Fruit fly (Drosophila melanogaster): ENCODE results near the gene Pde1c.

Gene Pde1c

DNA sequence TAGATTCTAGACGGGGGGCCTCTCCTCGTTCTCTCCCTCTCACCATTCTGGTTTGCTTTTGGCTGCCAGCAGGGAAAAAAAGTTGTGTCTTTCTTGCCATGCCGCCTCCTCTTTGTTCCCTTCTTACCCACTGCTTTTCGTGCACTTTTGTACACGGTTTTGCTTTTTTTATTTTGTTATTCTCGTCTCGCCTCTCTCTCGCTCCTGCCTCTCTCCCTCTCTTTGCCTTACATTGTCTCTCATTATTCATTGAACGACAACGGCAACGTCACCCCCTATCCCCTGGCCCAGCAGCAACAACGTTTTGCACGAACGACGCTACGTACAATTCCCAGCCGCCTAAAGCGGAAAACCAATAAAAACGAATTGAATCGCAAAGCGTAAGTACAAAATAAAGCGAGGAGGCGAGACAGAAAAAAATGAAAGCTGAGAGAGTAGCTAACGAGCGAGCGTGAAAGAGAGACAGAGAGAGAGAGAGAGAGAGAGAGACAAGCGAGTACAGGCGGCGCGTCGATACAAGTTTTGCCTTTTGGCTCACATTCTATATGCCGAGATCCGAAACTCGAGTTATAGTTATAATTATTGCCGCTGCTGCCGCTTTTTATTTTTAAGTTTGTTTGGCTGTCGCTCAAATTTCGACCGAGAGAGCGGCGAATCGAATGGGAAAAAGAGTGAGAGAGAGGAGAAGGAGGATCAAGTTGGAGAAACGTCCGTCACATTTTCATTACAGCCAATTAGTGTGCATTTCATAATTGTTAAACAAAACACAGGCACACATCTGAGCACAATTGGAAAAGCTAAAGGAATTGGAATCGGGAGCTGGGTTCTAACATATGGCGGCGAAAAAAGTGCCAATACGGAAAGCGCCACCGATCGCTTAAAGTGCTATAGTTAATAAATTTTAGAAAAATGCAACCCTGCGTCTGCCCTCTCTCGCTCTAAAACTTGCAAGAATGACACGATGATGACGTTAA lies 121.4 kb downstream of the Pde1c start (continued):
- TF ChIP-seq sob (GFP tag; IDR thresholded peaks at IDR 0.05) (peak; percentile 30; the same call in 1 of the 2 replicates), Dip3 (GFP tag; optimal IDR thresholded peaks at IDR 0.05) (peak; percentile 9), ERR (GFP tag; optimal IDR thresholded peaks at IDR 0.05) (peak; percentile 15), pan (optimal IDR thresholded peaks at IDR 0.05) (no peak), pan (GFP tag; optimal IDR thresholded peaks at IDR 0.05 in 1 of 2, IDR thresholded peaks at IDR 0.05 in 1 of 2) (no peak), CG17385 (GFP tag; optimal IDR thresholded peaks at IDR 0.05) (peak; percentile 35), cg (GFP tag; optimal IDR thresholded peaks at IDR 0.05) (no peak), CG42726 (GFP tag; IDR thresholded peaks at IDR 0.05; ENCODE audit: partially characterized antibody) (0 out of 2 replicates have a peak, but pooled peaks have one; percentile 44), Dfd (GFP tag; optimal IDR thresholded peaks at IDR 0.05) (no peak), CG9797 (GFP tag; optimal IDR thresholded peaks at IDR 0.05) (no peak), CG9876 (GFP tag; optimal IDR thresholded peaks at IDR 0.05) (no peak), CG9932 (GFP tag; IDR thresholded peaks at IDR 0.05) (no peak), toy (GFP tag; IDR thresholded peaks at IDR 0.05) (no peak), ken (GFP tag; IDR thresholded peaks at IDR 0.05) (no peak), CG15269 (tag; optimal IDR thresholded peaks at IDR 0.05) (no peak), CG1792 (GFP tag; optimal IDR thresholded peaks at IDR 0.05) (no peak), Ada2b (GFP tag; IDR thresholded peaks at IDR 0.05) (no peak), ash1 (GFP tag; optimal IDR thresholded peaks at IDR 0.05) (no peak), CG10543 (GFP tag; optimal IDR thresholded peaks at IDR 0.05) (peak; percentile 79), cato (GFP tag; optimal IDR thresholded peaks at IDR 0.05; ENCODE audit: borderline replicate concordance) (no peak), slou (GFP tag; optimal IDR thresholded peaks at IDR 0.05) (no peak), gro (GFP tag; optimal IDR thresholded peaks at IDR 0.05) (peak; percentile 73), CrebB (tag; optimal IDR thresholded peaks at IDR 0.05) (no peak), CG4328 (GFP tag; optimal IDR thresholded peaks at IDR 0.05) (no peak), D (optimal IDR thresholded peaks at IDR 0.05) (no peak), D (GFP tag; optimal IDR thresholded peaks at IDR 0.05) (no peak), CG14710 (tag; optimal IDR thresholded peaks at IDR 0.05) (no peak), Doc3 (GFP tag; IDR thresholded peaks at IDR 0.05; ENCODE audit: partially characterized antibody) (peak; percentile 51; the same call in 1 of the 3 replicates), NfI (GFP tag; optimal IDR thresholded peaks at IDR 0.05) (no peak), fru (optimal IDR thresholded peaks at IDR 0.05) (no peak), HLH54F (GFP tag; optimal IDR thresholded peaks at IDR 0.05) (no peak), CG6254 (GFP tag; optimal IDR thresholded peaks at IDR 0.05) (peak; percentile 57), stwl (tag; optimal IDR thresholded peaks at IDR 0.05) (no peak), Elba2 (GFP tag; optimal IDR thresholded peaks at IDR 0.05) (peak; percentile 76), CG11696 (GFP tag; IDR thresholded peaks at IDR 0.05) (no peak), Ssrp (tag; optimal IDR thresholded peaks at IDR 0.05) (peak; percentile 18), CG8765 (GFP tag; IDR thresholded peaks at IDR 0.05) (no peak), p53 (GFP tag; optimal IDR thresholded peaks at IDR 0.05) (no peak), lov (optimal IDR thresholded peaks at IDR 0.05) (no peak), lov (GFP tag; IDR thresholded peaks at IDR 0.05) (no peak), B-H1 (GFP tag; IDR thresholded peaks at IDR 0.05) (no peak), Nf-YB (GFP tag; optimal IDR thresholded peaks at IDR 0.05) (peak; percentile 89), rib (GFP tag; IDR thresholded peaks at IDR 0.05) (peak; percentile 74; the same call in 1 of the 2 replicates), ftz-f1 (GFP tag; optimal IDR thresholded peaks at IDR 0.05) (peak; percentile 55), CG3407 (GFP tag; optimal IDR thresholded peaks at IDR 0.05) (no peak), CG12104 (GFP tag; optimal IDR thresholded peaks at IDR 0.05) (no peak), Usf (GFP tag; optimal IDR thresholded peaks at IDR 0.05) (no peak), HHEX (GFP tag; optimal IDR thresholded peaks at IDR 0.05) (no peak), CG12391 (tag; optimal IDR thresholded peaks at IDR 0.05) (no peak), CG15601 (tag; optimal IDR thresholded peaks at IDR 0.05) (peak; percentile 40)
